Worm (Caenorhabditis elegans) whole organism, midembryonic: ENCODE data around the gene otub-1.

Source experiments
- ztf-23 ChIP-seq: fragments of 200-800 bp; sonication (Bioruptor generic); IDR thresholded peaks from 2 replicates; pipeline ENCODE4 v1.3.6; 2022; ENCODE audit warnings: missing genetic modification reagents, missing genetic modification characterization, missing compliant biosample characterization
- ztf-29 ChIP-seq: fragments of 200-800 bp; sonication (Bioruptor generic); IDR thresholded peaks from 2 replicates; pipeline ENCODE4 v1.3.6; 2022; ENCODE audit warnings: missing genetic modification reagents, missing genetic modification characterization, missing compliant biosample characterization

- TF ChIP-seq ztf-23 (GFP tag; lab: Robert Waterston, UW) (no peak), ztf-29 (GFP tag; lab: Robert Waterston, UW) (no peak)
These were observed 2.1 kb upstream of the otub-1 start, which contains the start of gene rap-2 for ce11 chrV:15063987-15064386.
